Worm (Caenorhabditis elegans): ENCODE results near the gene wrt-1.

wrt-1 gene

ce11 chrII:7542952-7543351, 12.2 kb downstream of the wrt-1 start:
- TF ChIP-seq nfya-1 (tag; optimal IDR thresholded peaks at IDR 0.05): no peak
- no peak for TF ChIP-seq fax-1 (tag; optimal IDR thresholded peaks at IDR 0.05)
- no peak for TF ChIP-seq K09A11.1 (tag; optimal IDR thresholded peaks at IDR 0.05; ENCODE audit: insufficient read depth)
- TF ChIP-seq pros-1 (tag; optimal IDR thresholded peaks at IDR 0.05): no peak
- TF ChIP-seq ahr-1 (tag; optimal IDR thresholded peaks at IDR 0.05): no peak
- TF ChIP-seq hlh-30 (tag; optimal IDR thresholded peaks at IDR 0.05; ENCODE audit: insufficient read depth): no peak
- TF ChIP-seq ceh-31 (tag; optimal IDR thresholded peaks at IDR 0.05): no peak
- no peak for TF ChIP-seq nhr-232 (tag; optimal IDR thresholded peaks at IDR 0.05)
- no peak for TF ChIP-seq ceh-14 (tag; optimal IDR thresholded peaks at IDR 0.05)
- no peak for TF ChIP-seq pqm-1 (tag; optimal IDR thresholded peaks at IDR 0.05)
- no peak for TF ChIP-seq rnt-1 (tag; optimal IDR thresholded peaks at IDR 0.05)

ce11 chrII:7543808-7544207, 13.0 kb downstream of the wrt-1 start, which contains the start of gene rol-8:
rol-8 (plus strand) TSS chrII:7544108.
- no peak for TF ChIP-seq pha-4 (tag; optimal IDR thresholded peaks at IDR 0.05)
- TF ChIP-seq pax-1 (tag; optimal IDR thresholded peaks at IDR 0.05): no peak
- no peak for TF ChIP-seq ama-1 (optimal IDR thresholded peaks at IDR 0.05)
- no peak for TF ChIP-seq unc-3 (GFP tag; conservative IDR thresholded peaks at IDR 0.05)
- no peak for TF ChIP-seq unc-3 (tag; optimal IDR thresholded peaks at IDR 0.05)
- TF ChIP-seq Y22D7AL.16 (tag; optimal IDR thresholded peaks at IDR 0.05): no peak
- no peak for TF ChIP-seq odd-2 (tag; optimal IDR thresholded peaks at IDR 0.05)
- TF ChIP-seq C08G9.2 (tag; optimal IDR thresholded peaks at IDR 0.05): no peak
- no peak for TF ChIP-seq ttx-3 (tag; optimal IDR thresholded peaks at IDR 0.05)
- TF ChIP-seq pqm-1 (tag; optimal IDR thresholded peaks at IDR 0.05): no peak
- TF ChIP-seq pros-1 (tag; optimal IDR thresholded peaks at IDR 0.05): no peak
- TF ChIP-seq dmd-4 (tag; optimal IDR thresholded peaks at IDR 0.05; ENCODE audit: borderline replicate concordance): no peak
- no peak for TF ChIP-seq madf-2 (tag; optimal IDR thresholded peaks at IDR 0.05)
- no peak for TF ChIP-seq ceh-24 (tag; optimal IDR thresholded peaks at IDR 0.05)
- no peak for TF ChIP-seq sox-2 (GFP tag; IDR thresholded peaks at IDR 0.05)
- no peak for TF ChIP-seq ceh-34 (tag; optimal IDR thresholded peaks at IDR 0.05)
- no peak for TF ChIP-seq syd-9 (tag; optimal IDR thresholded peaks at IDR 0.05)

- no peak for TF ChIP-seq ceh-24 (tag; optimal IDR thresholded peaks at IDR 0.05)
- no peak for TF ChIP-seq sox-2 (GFP tag; IDR thresholded peaks at IDR 0.05)
- TF ChIP-seq pag-3 (tag; optimal IDR thresholded peaks at IDR 0.05; ENCODE audit: borderline replicate concordance): no peak
- TF ChIP-seq mec-3 (tag; optimal IDR thresholded peaks at IDR 0.05; ENCODE audit: borderline replicate concordance): no peak
- TF ChIP-seq elt-4 (tag; optimal IDR thresholded peaks at IDR 0.05): no peak
- no peak for TF ChIP-seq madf-2 (tag; optimal IDR thresholded peaks at IDR 0.05)
- TF ChIP-seq ahr-1 (tag; optimal IDR thresholded peaks at IDR 0.05): no peak
- no peak for TF ChIP-seq fkh-10 (GFP tag; optimal IDR thresholded peaks at IDR 0.05)
- TF ChIP-seq sox-4 (tag; optimal IDR thresholded peaks at IDR 0.05): no peak
- no peak for TF ChIP-seq tbx-7 (tag; optimal IDR thresholded peaks at IDR 0.05)
- TF ChIP-seq syd-9 (tag; optimal IDR thresholded peaks at IDR 0.05): no peak
Measured at ce11 chrII:7544782-7545181, 14.0 kb downstream of the wrt-1 start.

ce11 chrII:7545364-7545763, 14.6 kb downstream of the wrt-1 start:
- TF ChIP-seq lim-6 (tag; optimal IDR thresholded peaks at IDR 0.05): no peak
- no peak for TF ChIP-seq ceh-24 (tag; optimal IDR thresholded peaks at IDR 0.05)
- no peak for TF ChIP-seq hlh-8 (tag; optimal IDR thresholded peaks at IDR 0.05)
- TF ChIP-seq ceh-2 (tag; optimal IDR thresholded peaks at IDR 0.05): no peak
- no peak for TF ChIP-seq ets-4 (tag; optimal IDR thresholded peaks at IDR 0.05)
- TF ChIP-seq ceh-45 (GFP tag; IDR thresholded peaks at IDR 0.05): no peak
- TF ChIP-seq tbx-7 (tag; optimal IDR thresholded peaks at IDR 0.05): no peak
- no peak for TF ChIP-seq pax-1 (tag; optimal IDR thresholded peaks at IDR 0.05)
- no peak for TF ChIP-seq fkh-6 (tag; optimal IDR thresholded peaks at IDR 0.05)
- no peak for TF ChIP-seq tbx-2 (tag; optimal IDR thresholded peaks at IDR 0.05)
- no peak for TF ChIP-seq T23F11.4 (GFP tag; optimal IDR thresholded peaks at IDR 0.05)
- no peak for TF ChIP-seq pha-4 (tag; optimal IDR thresholded peaks at IDR 0.05)
- no peak for TF ChIP-seq ceh-14 (tag; optimal IDR thresholded peaks at IDR 0.05)
- TF ChIP-seq elt-4 (tag; optimal IDR thresholded peaks at IDR 0.05): no peak
- TF ChIP-seq sdc-2 (tag; optimal IDR thresholded peaks at IDR 0.05): no peak
- no peak for TF ChIP-seq unc-55 (GFP tag; optimal IDR thresholded peaks at IDR 0.05)
- no peak for TF ChIP-seq K09A11.1 (tag; optimal IDR thresholded peaks at IDR 0.05; ENCODE audit: insufficient read depth)
- no peak for TF ChIP-seq fax-1 (tag; optimal IDR thresholded peaks at IDR 0.05)

All from whole organism, late embryonic.